Worm (Caenorhabditis elegans): Measurements from ENCODE around the gene lips-2.
A peak's percentile ranks its signal among the peaks of the same experiment; 100 is the strongest.

ce11 chrX:12241457-12241856 lies 44.1 kb upstream of the lips-2 start, which contains the start of gene cest-3:
- TF ChIP-seq aha-1 (tag) (no peak), ama-1 (optimal IDR thresholded peaks at IDR 0.05) (no peak), lin-39 (tag; optimal IDR thresholded peaks at IDR 0.05) (no peak), pqm-1 (tag; optimal IDR thresholded peaks at IDR 0.05) (peak; percentile 63), nhr-237 (tag; optimal IDR thresholded peaks at IDR 0.05) (no peak), pha-4 (GFP tag; IDR thresholded peaks at IDR 0.05) (no peak), pha-4 (tag; optimal IDR thresholded peaks at IDR 0.05) (no peak), fos-1 (tag; optimal IDR thresholded peaks at IDR 0.05) (no peak), mep-1 (tag; optimal IDR thresholded peaks at IDR 0.05) (no peak), duxl-1 (tag; optimal IDR thresholded peaks at IDR 0.05; ENCODE audit: poor library complexity) (no peak), hif-1 (tag; optimal IDR thresholded peaks at IDR 0.05) (no peak), lin-15B (tag; optimal IDR thresholded peaks at IDR 0.05) (no peak), snpc-4 (tag; optimal IDR thresholded peaks at IDR 0.05) (no peak), hlh-30 (tag; optimal IDR thresholded peaks at IDR 0.05; ENCODE audit: insufficient read depth) (no peak)
